Worm (Caenorhabditis elegans) whole organism, late embryonic: ENCODE measurements around the gene emb-9.

ENCODE experiments used
- C38D4.7 ChIP-seq: fragments of 200-800 bp; sonication (Bioruptor generic); optimal IDR thresholded peaks from 2 replicates; lab custom pipeline; 2018; ENCODE audit warnings: mild to moderate bottlenecking, missing genetic modification characterization, moderate library complexity, missing compliant biosample characterization
- Y22D7AL.16 ChIP-seq: sonication (generic microtip); optimal IDR thresholded peaks from 2 replicates; lab custom pipeline; 2016; ENCODE audit warnings: missing genetic modification characterization, missing compliant biosample characterization
- dve-1 ChIP-seq: sonication (generic microtip); optimal IDR thresholded peaks from 2 replicates; lab custom pipeline; 2017; ENCODE audit warnings: antibody characterized with exemption, mild to moderate bottlenecking, missing genetic modification characterization, missing compliant biosample characterization
- pax-1 ChIP-seq: fragments of 150-350 bp; optimal IDR thresholded peaks from 2 replicates; lab custom pipeline; 2014; ENCODE audit warnings: missing biosample characterization, missing genetic modification characterization

ce11 chrIII:9297345-9297744 is 46.9 kb downstream of the emb-9 start, which contains the start of gene K01B6.4:
- no peak for TF ChIP-seq Y22D7AL.16 (tag; lab: Kevin White, UChicago)
- TF ChIP-seq C38D4.7 = no peak
- TF ChIP-seq dve-1 = no peak
- no peak for TF ChIP-seq pax-1 (tag; lab: Kevin White, UChicago)
